Worm (Caenorhabditis elegans): Measurements from ENCODE around the gene srh-130.

DNA sequence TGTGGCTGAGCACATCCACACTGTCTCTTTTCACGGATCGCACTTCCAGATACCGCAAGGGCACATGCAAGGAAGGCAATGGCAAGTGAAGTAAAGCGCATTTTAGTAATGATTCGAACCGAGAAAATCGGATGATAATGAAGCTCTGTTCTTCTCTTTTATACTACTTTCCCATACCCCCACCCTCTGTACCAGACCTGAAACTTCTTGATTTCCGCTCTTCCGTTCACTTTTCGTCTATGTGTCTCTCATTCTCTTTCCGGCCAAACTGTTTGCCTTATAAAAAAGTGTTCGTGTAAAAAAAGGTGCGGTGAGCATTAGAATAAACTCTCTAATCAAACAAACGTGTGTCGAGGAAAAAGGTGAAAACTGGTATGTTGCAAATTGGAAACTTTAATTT, 10.8 kb downstream of the srh-130 start, which contains the start of gene abu-6:
- TF ChIP-seq ahr-1 (tag; optimal IDR thresholded peaks at IDR 0.05), result no peak
- TF ChIP-seq pqm-1 (tag; optimal IDR thresholded peaks at IDR 0.05), result no peak
- TF ChIP-seq hlh-15 (tag; optimal IDR thresholded peaks at IDR 0.05), result no peak
- TF ChIP-seq nhr-232 (tag; optimal IDR thresholded peaks at IDR 0.05), result no peak
- TF ChIP-seq hlh-8 (tag; optimal IDR thresholded peaks at IDR 0.05), result no peak
- TF ChIP-seq zip-5 (tag; optimal IDR thresholded peaks at IDR 0.05), result no peak
- TF ChIP-seq mec-3 (tag; optimal IDR thresholded peaks at IDR 0.05; ENCODE audit: borderline replicate concordance), result no peak
- TF ChIP-seq ttx-3 (tag; optimal IDR thresholded peaks at IDR 0.05), result no peak
- TF ChIP-seq madf-2 (tag; optimal IDR thresholded peaks at IDR 0.05), result no peak
- TF ChIP-seq ceh-18 (tag; optimal IDR thresholded peaks at IDR 0.05), result no peak
- TF ChIP-seq pag-3 (tag; optimal IDR thresholded peaks at IDR 0.05; ENCODE audit: borderline replicate concordance), result no peak
- no peak for TF ChIP-seq ceh-34 (tag; optimal IDR thresholded peaks at IDR 0.05)
- TF ChIP-seq fkh-6 (tag; optimal IDR thresholded peaks at IDR 0.05), result no peak

All from whole organism, late embryonic.